Worm (Caenorhabditis elegans): Measurements from ENCODE around the gene Y54G2A.11.

DNA sequence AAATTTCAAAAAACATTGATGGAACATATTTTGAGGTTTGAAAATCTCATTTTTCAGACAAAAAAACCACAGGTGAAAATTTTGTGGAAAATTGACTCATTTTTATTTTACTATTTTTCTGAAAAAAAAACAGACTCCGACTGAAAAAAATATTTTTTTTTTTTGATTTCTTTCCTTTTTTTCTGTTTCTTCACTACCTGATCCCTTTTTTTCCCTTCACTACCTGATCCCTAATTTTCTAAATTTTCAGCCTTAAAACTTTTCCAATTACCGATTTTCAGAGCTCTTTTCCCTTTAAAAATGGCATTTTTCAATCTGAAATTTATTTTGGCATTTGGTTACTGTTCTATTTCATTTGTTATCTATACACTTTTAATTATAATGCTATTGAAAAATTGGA is 9.2 kb downstream of the Y54G2A.11 start, which contains the start of gene Y54G2A.77:
- no peak for TF ChIP-seq lin-11 (tag; optimal IDR thresholded peaks at IDR 0.05)
- TF ChIP-seq ceh-9 (tag; optimal IDR thresholded peaks at IDR 0.05), result no peak
- TF ChIP-seq hlh-13 (GFP tag; optimal IDR thresholded peaks at IDR 0.05), result no peak
- no peak for TF ChIP-seq sox-4 (tag; optimal IDR thresholded peaks at IDR 0.05)
- no peak for TF ChIP-seq mec-3 (tag; optimal IDR thresholded peaks at IDR 0.05; ENCODE audit: borderline replicate concordance)
- TF ChIP-seq lim-6 (tag; optimal IDR thresholded peaks at IDR 0.05), result no peak
- TF ChIP-seq nhr-11 (tag; optimal IDR thresholded peaks at IDR 0.05), result no peak
- TF ChIP-seq hlh-15 (tag; optimal IDR thresholded peaks at IDR 0.05), result no peak
